Worm (Caenorhabditis elegans) whole organism, young adult: ENCODE measurements around the gene skr-14.
A peak's percentile ranks its signal among the peaks of the same experiment; 100 is the strongest.

Experiments used
- B0336.3 ChIP-seq: fragments of 200-800 bp; sonication (Bioruptor generic); IDR thresholded peaks from 2 replicates; pipeline ENCODE4 v1.3.6; 2022; ENCODE audit warnings: missing genetic modification characterization, missing compliant biosample characterization
- F23B12.7 ChIP-seq: sonication (generic microtip); optimal IDR thresholded peaks from 2 replicates; lab custom pipeline; 2017; ENCODE audit warnings: missing genetic modification characterization, mild to moderate bottlenecking, missing compliant biosample characterization, antibody characterized with exemption, moderate library complexity; ENCODE audit not compliant: insufficient read depth
- atf-7 ChIP-seq: sonication (generic microtip); optimal IDR thresholded peaks from 2 replicates; lab custom pipeline; 2017; ENCODE audit warnings: mild to moderate bottlenecking, missing genetic modification characterization, missing compliant biosample characterization
- athp-1 ChIP-seq: sonication (generic microtip); optimal IDR thresholded peaks from 2 replicates; lab custom pipeline; 2017; ENCODE audit warnings: mild to moderate bottlenecking, missing genetic modification characterization, missing compliant biosample characterization
- attf-3 ChIP-seq: fragments of 200-800 bp; sonication (Bioruptor generic); conservative IDR thresholded peaks from 2 replicates; pipeline ENCODE4 v1.3.6; 2022; ENCODE audit warnings: missing genetic modification reagents, missing genetic modification characterization, missing compliant biosample characterization
- bed-1 ChIP-seq: fragments of 200-800 bp; sonication (Bioruptor generic); IDR thresholded peaks from 2 replicates; pipeline ENCODE4 v1.3.6; 2022; ENCODE audit warnings: missing genetic modification reagents, missing genetic modification characterization, missing compliant biosample characterization
- dox-1 ChIP-seq: fragments of 200-800 bp; sonication (Bioruptor generic); IDR thresholded peaks from 2 replicates; pipeline ENCODE4 v1.3.6; 2022; ENCODE audit warnings: missing genetic modification reagents, missing genetic modification characterization, missing compliant biosample characterization
- efl-1 ChIP-seq: fragments of 150-350 bp; optimal IDR thresholded peaks from 2 replicates; lab custom pipeline; 2014; ENCODE audit warnings: missing biosample characterization, missing genetic modification reagents, missing genetic modification characterization
- fkh-3 ChIP-seq: sonication (generic microtip); optimal IDR thresholded peaks from 2 replicates; lab custom pipeline; 2016; ENCODE audit warnings: mild to moderate bottlenecking, missing genetic modification characterization, missing compliant biosample characterization
- hmg-1.2 ChIP-seq: fragments of 200-800 bp; sonication (Bioruptor generic); IDR thresholded peaks from 2 replicates; pipeline ENCODE4 v1.3.6; 2022; ENCODE audit warnings: missing genetic modification reagents, missing genetic modification characterization, missing compliant biosample characterization
- lsl-1 ChIP-seq: fragments of 200-800 bp; sonication (Bioruptor generic); optimal IDR thresholded peaks from 2 replicates; lab custom pipeline; 2018; ENCODE audit warnings: mild to moderate bottlenecking, missing genetic modification characterization, moderate library complexity, missing compliant biosample characterization
- madf-6 ChIP-seq: fragments of 200-800 bp; sonication (Bioruptor generic); IDR thresholded peaks from 2 replicates; pipeline ENCODE4 v1.3.6; 2022; ENCODE audit warnings: missing genetic modification reagents, missing genetic modification characterization, missing compliant biosample characterization
- nhr-27 ChIP-seq: fragments of 200-800 bp; sonication (Bioruptor generic); optimal IDR thresholded peaks from 2 replicates; lab custom pipeline; 2018; ENCODE audit warnings: mild to moderate bottlenecking, missing genetic modification characterization, moderate library complexity, missing compliant biosample characterization

Gene skr-14

ce11 chrV:4371309-4371933 lies 50.0 kb downstream of the skr-14 start, which contains the start of the genes gmpr-1 and fipp-1 (continued):
- TF ChIP-seq nhr-27 (tag; lab: Kevin White, UChicago) = no peak
- TF ChIP-seq athp-1 (tag; lab: Kevin White, UChicago) = peak; percentile 10
- TF ChIP-seq hmg-1.2 (GFP tag; lab: Robert Waterston, UW) = peak; percentile 99
- TF ChIP-seq B0336.3 (GFP tag; lab: Robert Waterston, UW) = no peak
- no peak for TF ChIP-seq fkh-3 (tag; lab: Kevin White, UChicago)
- TF ChIP-seq madf-6 (GFP tag; lab: Robert Waterston, UW) = peak; percentile 89
- 0 out of 2 replicates have a peak, but pooled peaks have one; percentile 42 for TF ChIP-seq dox-1 (GFP tag; lab: Robert Waterston, UW)
- TF ChIP-seq F23B12.7 (tag; lab: Kevin White, UChicago) = peak; percentile 10
- no peak for TF ChIP-seq bed-1 (GFP tag; lab: Robert Waterston, UW)
- no peak for TF ChIP-seq atf-7 (tag; lab: Kevin White, UChicago)
- peak; percentile 97 for TF ChIP-seq attf-3 (GFP tag; lab: Robert Waterston, UW)
- TF ChIP-seq lsl-1 = peak; percentile 63
- TF ChIP-seq efl-1 (GFP tag; lab: Kevin White, UChicago) = peak; percentile 85
